Fruit fly (Drosophila melanogaster): ENCODE data around the gene brk.

brk gene

DNA sequence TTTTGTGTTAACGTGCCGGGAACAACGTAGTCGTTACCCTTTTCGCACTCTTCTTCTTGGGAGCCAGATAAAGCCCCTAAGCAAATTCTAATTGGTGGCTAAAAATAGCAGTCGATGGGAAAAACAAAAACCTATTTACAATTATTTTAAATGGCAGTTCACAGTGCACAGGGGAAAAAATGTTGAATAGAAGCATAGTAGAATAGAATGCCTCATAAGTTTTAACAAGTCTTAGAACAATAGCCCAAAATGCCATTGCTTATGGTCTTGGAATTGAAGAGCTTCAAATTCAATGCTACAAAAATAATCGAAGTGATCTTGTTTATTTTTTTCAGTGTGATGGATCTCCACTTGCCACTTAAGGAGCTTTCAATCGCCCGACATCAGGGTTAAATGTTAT, 24.8 kb downstream of the brk start (continued):
- TF ChIP-seq CG8388 (GFP tag; optimal IDR thresholded peaks at IDR 0.05) (peak; percentile 25), CG4820 (GFP tag; optimal IDR thresholded peaks at IDR 0.05) (peak; percentile 52), fd96Cb (tag; optimal IDR thresholded peaks at IDR 0.05) (peak; percentile 12), Mad (GFP tag; optimal IDR thresholded peaks at IDR 0.05) (peak; percentile 42), CG7928 (GFP tag; optimal IDR thresholded peaks at IDR 0.05) (no peak), Adf1 (GFP tag; IDR thresholded peaks at IDR 0.05) (peak; percentile 67), CG6765 (GFP tag; optimal IDR thresholded peaks at IDR 0.05) (no peak), CG18764 (GFP tag; optimal IDR thresholded peaks at IDR 0.05) (peak; percentile 11), Dek (tag; optimal IDR thresholded peaks at IDR 0.05) (peak; percentile 52), bbx (GFP tag; IDR thresholded peaks at IDR 0.05; ENCODE audit: partially characterized antibody) (no peak), Ada2b (GFP tag; IDR thresholded peaks at IDR 0.05) (peak; percentile 73), HHEX (GFP tag; optimal IDR thresholded peaks at IDR 0.05) (peak; percentile 67), CG3407 (GFP tag; optimal IDR thresholded peaks at IDR 0.05) (no peak), trh (GFP tag; optimal IDR thresholded peaks at IDR 0.05) (peak; percentile 5), CG13894 (tag; optimal IDR thresholded peaks at IDR 0.05) (peak; percentile 55), CG17829 (tag; optimal IDR thresholded peaks at IDR 0.05) (peak; percentile 33), amos (GFP tag; IDR thresholded peaks at IDR 0.05; ENCODE audit: partially characterized antibody) (no peak), slbo (GFP tag; IDR thresholded peaks at IDR 0.05) (peak; percentile 87), tap (tag; optimal IDR thresholded peaks at IDR 0.05) (peak; percentile 9), CG10274 (GFP tag; optimal IDR thresholded peaks at IDR 0.05) (no peak), Ssrp (tag; optimal IDR thresholded peaks at IDR 0.05) (no peak), HLH4C (GFP tag; IDR thresholded peaks at IDR 0.05; ENCODE audit: partially characterized antibody) (no peak), yki (optimal IDR thresholded peaks at IDR 0.05) (no peak), CG17802 (tag; optimal IDR thresholded peaks at IDR 0.05) (no peak), CG10959 (GFP tag; IDR thresholded peaks at IDR 0.05) (no peak), NK7.1 (GFP tag; optimal IDR thresholded peaks at IDR 0.05) (peak; percentile 69), vfl (GFP tag; optimal IDR thresholded peaks at IDR 0.05) (peak; percentile 46), Dbx (GFP tag; IDR thresholded peaks at IDR 0.05) (peak; percentile 76; the same call in 1 of the 3 replicates), chif (GFP tag; optimal IDR thresholded peaks at IDR 0.05) (peak; percentile 39 to 60), run (tag; optimal IDR thresholded peaks at IDR 0.05) (no peak), org-1 (GFP tag; optimal IDR thresholded peaks at IDR 0.05) (peak; percentile 24), CG12744 (GFP tag; optimal IDR thresholded peaks at IDR 0.05) (peak; percentile 74), tx (GFP tag; optimal IDR thresholded peaks at IDR 0.05) (peak; percentile 60), CG11504 (tag; optimal IDR thresholded peaks at IDR 0.05) (peak; percentile 60), ATbp (GFP tag; optimal IDR thresholded peaks at IDR 0.05) (peak; percentile 29), luna (GFP tag; optimal IDR thresholded peaks at IDR 0.05) (peak; percentile 60), repo (GFP tag; optimal IDR thresholded peaks at IDR 0.05) (peak; percentile 60), GATAe (GFP tag; conservative IDR thresholded peaks at IDR 0.05) (peak; percentile 23; the same call in 1 of the 2 replicates), CG30403 (GFP tag; optimal IDR thresholded peaks at IDR 0.05) (peak; percentile 67), CG32532 (GFP tag; IDR thresholded peaks at IDR 0.05) (peak; percentile 82), CG6689 (GFP tag; IDR thresholded peaks at IDR 0.05) (peak; percentile 45; the same call in 1 of the 2 replicates), Aef1 (GFP tag; IDR thresholded peaks at IDR 0.05) (peak; percentile 65), Eip74EF (GFP tag; optimal IDR thresholded peaks at IDR 0.05) (no peak), Hmr (GFP tag; optimal IDR thresholded peaks at IDR 0.05) (peak; percentile 74), Sin3A (optimal IDR thresholded peaks at IDR 0.05) (no peak), ac (GFP tag; optimal IDR thresholded peaks at IDR 0.05) (no peak), emc (GFP tag; optimal IDR thresholded peaks at IDR 0.05) (peak; percentile 32), fu2 (GFP tag; optimal IDR thresholded peaks at IDR 0.05) (peak; percentile 60), CG10462 (GFP tag; optimal IDR thresholded peaks at IDR 0.05) (peak; percentile 17), so (GFP tag; IDR thresholded peaks at IDR 0.05) (peak; percentile 71; the same call in 2 of the 3 replicates), CG34376 (GFP tag; optimal IDR thresholded peaks at IDR 0.05) (peak; percentile 41), Nf-YC (tag; optimal IDR thresholded peaks at IDR 0.05) (peak; percentile 82)
